Worm (Caenorhabditis elegans) whole organism, L4/young adult: Measurements from ENCODE around the gene Y48D7A.1.

ENCODE experiments used
- W03F9.2 ChIP-seq: fragments of 150-350 bp; optimal IDR thresholded peaks from 2 replicates; lab custom pipeline; 2014; ENCODE audit warnings: missing biosample characterization, missing genetic modification characterization
- dao-5 ChIP-seq: sonication (generic microtip); optimal IDR thresholded peaks from 2 replicates; lab custom pipeline; 2016; ENCODE audit warnings: missing genotype, missing genetic modification characterization, moderate library complexity, missing compliant biosample characterization
- him-1 ChIP-seq: sonication (generic microtip); optimal IDR thresholded peaks from 2 replicates; lab custom pipeline; 2016; ENCODE audit warnings: missing genotype, missing genetic modification reagents, missing genetic modification characterization, missing compliant biosample characterization

- no peak for TF ChIP-seq him-1
- no peak for TF ChIP-seq dao-5 (tag; lab: Kevin White, UChicago)
- TF ChIP-seq W03F9.2 (tag; lab: Kevin White, UChicago), result no peak
Observed at ce11 chrX:3045466-3045865, 36.2 kb downstream of the Y48D7A.1 start, which contains the start of gene cnnm-3.
